Fruit fly (Drosophila melanogaster): ENCODE measurements around the gene Dus3.
A peak's percentile ranks its signal among the peaks of the same experiment; 100 is the strongest.

Gene Dus3

DNA sequence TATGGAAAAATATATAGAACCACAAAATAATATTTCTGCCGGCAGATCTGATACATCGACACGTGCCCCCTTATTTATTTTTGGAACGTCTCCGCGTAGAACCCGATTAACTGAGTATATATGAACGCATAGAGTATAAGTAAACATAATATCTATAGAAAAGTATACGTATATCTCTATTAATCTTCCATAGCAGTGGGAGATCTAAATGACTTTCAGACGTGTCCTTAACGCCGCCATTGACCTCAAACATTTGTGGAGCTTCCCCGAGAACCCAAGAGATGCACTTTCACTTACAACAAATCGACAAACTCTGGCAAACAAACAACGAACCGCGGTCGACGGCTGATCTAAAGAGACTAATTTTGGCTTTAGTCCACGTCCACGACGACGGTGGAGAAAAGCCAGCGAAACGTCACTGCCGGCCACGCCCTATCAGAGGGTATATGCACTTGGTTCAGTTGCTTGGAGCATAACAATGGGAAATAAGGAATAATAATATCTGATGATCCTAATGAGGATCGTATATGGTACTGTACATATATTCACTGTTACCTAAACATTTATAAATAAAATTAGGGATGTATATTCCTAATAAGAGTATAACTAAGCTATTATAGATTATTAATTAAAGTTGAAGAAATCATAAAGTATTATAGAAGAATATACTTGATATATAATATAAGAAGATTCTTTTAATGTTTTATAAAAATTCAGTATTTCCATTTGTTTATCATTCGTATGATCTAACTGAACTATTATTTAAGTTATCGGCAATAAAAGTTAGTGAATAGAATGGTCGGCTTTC lies 5.3 kb downstream of the Dus3 start, which contains the start of gene fbp:
Gene fbp (minus strand): TSS at position 364 of the 808 bp plus-strand sequence.
- TF ChIP-seq brk (GFP tag; optimal IDR thresholded peaks at IDR 0.05): no peak
- TF ChIP-seq foxo (GFP tag; optimal IDR thresholded peaks at IDR 0.05): peak in 1 of 2 experiments; percentile 78
- TF ChIP-seq Sp1 (GFP tag; optimal IDR thresholded peaks at IDR 0.05): peak; percentile 82
- no peak for TF ChIP-seq Hr78 (GFP tag; optimal IDR thresholded peaks at IDR 0.05)
- TF ChIP-seq Abd-B (GFP tag; optimal IDR thresholded peaks at IDR 0.05): no peak
- peak; percentile 53 for TF ChIP-seq woc (GFP tag; optimal IDR thresholded peaks at IDR 0.05)
- peak; percentile 39 for TF ChIP-seq sv (GFP tag; optimal IDR thresholded peaks at IDR 0.05)
- TF ChIP-seq h (GFP tag; optimal IDR thresholded peaks at IDR 0.05): peak; percentile 45
- TF ChIP-seq Rel (GFP tag; optimal IDR thresholded peaks at IDR 0.05): no peak
- peak; percentile 46 for TF ChIP-seq Rel (tag; optimal IDR thresholded peaks at IDR 0.05)
- peak; percentile 74 for TF ChIP-seq dmrt93B (GFP tag; optimal IDR thresholded peaks at IDR 0.05)
- peak; percentile 72 for TF ChIP-seq HLH106 (tag; optimal IDR thresholded peaks at IDR 0.05)
- TF ChIP-seq pan (optimal IDR thresholded peaks at IDR 0.05): no peak
- no peak for TF ChIP-seq lola (GFP tag; optimal IDR thresholded peaks at IDR 0.05)
- TF ChIP-seq CG9705 (GFP tag; optimal IDR thresholded peaks at IDR 0.05): no peak
- no peak for TF ChIP-seq Dfd (GFP tag; optimal IDR thresholded peaks at IDR 0.05)
- no peak for TF ChIP-seq CrebA (GFP tag; optimal IDR thresholded peaks at IDR 0.05; ENCODE audit: borderline replicate concordance)
- TF ChIP-seq Jra (GFP tag; optimal IDR thresholded peaks at IDR 0.05): no peak
- peak; percentile 54 for TF ChIP-seq jim (GFP tag; optimal IDR thresholded peaks at IDR 0.05)
- no peak for TF ChIP-seq N (GFP tag; optimal IDR thresholded peaks at IDR 0.05)
- TF ChIP-seq fru (GFP tag; optimal IDR thresholded peaks at IDR 0.05): peak; percentile 27
- peak; percentile 71 for TF ChIP-seq OdsH (GFP tag; optimal IDR thresholded peaks at IDR 0.05)
- TF ChIP-seq Dif (GFP tag; optimal IDR thresholded peaks at IDR 0.05; ENCODE audit: partially characterized antibody): no peak
- TF ChIP-seq usp (GFP tag; optimal IDR thresholded peaks at IDR 0.05): no peak
- peak; percentile 16 for TF ChIP-seq ey (GFP tag; optimal IDR thresholded peaks at IDR 0.05)
- peak; percentile 79 for TF ChIP-seq psq (GFP tag; optimal IDR thresholded peaks at IDR 0.05)
- TF ChIP-seq CG32264 (GFP tag; optimal IDR thresholded peaks at IDR 0.05): no peak
- peak; percentile 71 for TF ChIP-seq rgr (GFP tag; optimal IDR thresholded peaks at IDR 0.05)
- TF ChIP-seq dsf (GFP tag; optimal IDR thresholded peaks at IDR 0.05; ENCODE audit: borderline replicate concordance): no peak
- no peak for TF ChIP-seq Myc (optimal IDR thresholded peaks at IDR 0.05)
- TF ChIP-seq GATAd (GFP tag; optimal IDR thresholded peaks at IDR 0.05): no peak
- peak; percentile 31 for TF ChIP-seq Hnf4 (GFP tag; optimal IDR thresholded peaks at IDR 0.05)
- TF ChIP-seq Vsx2 (GFP tag; optimal IDR thresholded peaks at IDR 0.05; ENCODE audit: partially characterized antibody): no peak
- no peak for TF ChIP-seq Mio (GFP tag; optimal IDR thresholded peaks at IDR 0.05)
- no peak for TF ChIP-seq tai (GFP tag; optimal IDR thresholded peaks at IDR 0.05)
- TF ChIP-seq sage (GFP tag; optimal IDR thresholded peaks at IDR 0.05): no peak
- TF ChIP-seq dl (GFP tag; optimal IDR thresholded peaks at IDR 0.05; ENCODE audit: insufficient read depth in 1 of 2, partially characterized antibody in 2 of 2): peak in 1 of 2 experiments; percentile 3
- peak; percentile 49 for TF ChIP-seq Hr83 (GFP tag; optimal IDR thresholded peaks at IDR 0.05; ENCODE audit: poor library complexity, severe bottlenecking)
- no peak for TF ChIP-seq br (GFP tag; optimal IDR thresholded peaks at IDR 0.05)

DNA sequence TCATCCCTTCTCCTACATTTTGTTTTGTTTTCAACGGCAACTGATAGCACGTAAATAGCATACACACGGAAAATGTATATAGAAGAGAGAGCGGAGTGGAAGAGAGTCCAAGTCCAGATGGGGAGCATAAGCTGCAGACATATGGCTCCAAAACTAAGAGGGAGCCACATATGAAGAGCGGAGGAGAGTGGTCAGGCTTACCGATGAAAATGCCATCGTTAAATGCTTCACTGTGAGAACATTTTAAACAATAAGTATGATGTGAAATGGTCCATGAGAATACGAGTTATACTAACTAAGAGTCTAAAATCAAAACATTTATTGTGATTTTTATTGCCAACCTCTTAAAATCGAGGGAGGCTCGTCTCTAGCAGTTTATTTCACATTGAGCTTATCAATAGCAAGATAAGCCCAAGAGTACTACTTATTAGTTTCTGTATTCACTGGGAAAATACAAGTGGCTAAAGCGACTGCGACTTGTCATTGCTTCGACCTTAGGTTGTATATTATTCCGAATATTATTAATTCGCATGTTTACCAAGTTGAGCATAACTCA lies 6.0 kb downstream of the Dus3 start:
- TF ChIP-seq N (GFP tag; optimal IDR thresholded peaks at IDR 0.05): no peak
- TF ChIP-seq Dfd (GFP tag; optimal IDR thresholded peaks at IDR 0.05): no peak
- no peak for TF ChIP-seq Abd-B (GFP tag; optimal IDR thresholded peaks at IDR 0.05)
- no peak for TF ChIP-seq Sp1 (GFP tag; optimal IDR thresholded peaks at IDR 0.05)
- TF ChIP-seq usp (GFP tag; optimal IDR thresholded peaks at IDR 0.05): no peak
- peak; percentile 0 to 77 for TF ChIP-seq dl (GFP tag; optimal IDR thresholded peaks at IDR 0.05; ENCODE audit: insufficient read depth in 1 of 2, partially characterized antibody in 2 of 2)
- TF ChIP-seq psq (GFP tag; optimal IDR thresholded peaks at IDR 0.05): no peak
- TF ChIP-seq GATAd (GFP tag; optimal IDR thresholded peaks at IDR 0.05): no peak
- TF ChIP-seq OdsH (GFP tag; optimal IDR thresholded peaks at IDR 0.05): no peak
- TF ChIP-seq br (GFP tag; optimal IDR thresholded peaks at IDR 0.05): no peak
- TF ChIP-seq dmrt93B (GFP tag; optimal IDR thresholded peaks at IDR 0.05): no peak
- TF ChIP-seq lola (GFP tag; optimal IDR thresholded peaks at IDR 0.05): no peak
- TF ChIP-seq Dif (GFP tag; optimal IDR thresholded peaks at IDR 0.05; ENCODE audit: partially characterized antibody): peak; percentile 83
- no peak for TF ChIP-seq Vsx2 (GFP tag; optimal IDR thresholded peaks at IDR 0.05; ENCODE audit: partially characterized antibody)
- TF ChIP-seq Hnf4 (GFP tag; optimal IDR thresholded peaks at IDR 0.05): no peak
- TF ChIP-seq Hr78 (GFP tag; optimal IDR thresholded peaks at IDR 0.05): no peak

Data from whole organism, wandering third instar larva.